Fruit fly (Drosophila melanogaster) whole organism, wandering third instar larva: ENCODE results near the gene CG9609.

Source experiments
- fru ChIP-seq: fragments of 200-800 bp; sonication (Bioruptor generic); optimal IDR thresholded peaks from 3 replicates; lab custom pipeline; 2016; ENCODE audit warnings: missing biosample characterization, mild to moderate bottlenecking, missing genetic modification characterization
- pan ChIP-seq: fragments of >200 bp; optimal IDR thresholded peaks from 2 replicates; lab custom pipeline; 2017
- sv ChIP-seq: fragments of 200-800 bp; sonication (Bioruptor generic); optimal IDR thresholded peaks from 3 replicates; lab custom pipeline; 2016; ENCODE audit warnings: missing biosample characterization, missing genetic modification characterization

dm6 chrX:16774201-16775061 lies 12.4 kb downstream of the CG9609 start:
- TF ChIP-seq pan (lab: Kevin White, UChicago) (no peak), fru (GFP tag; lab: Kevin White, UChicago) (no peak), sv (GFP tag; lab: Kevin White, UChicago) (no peak)
